Worm (Caenorhabditis elegans): ENCODE results near the gene ssu-2.

ssu-2 gene

DNA sequence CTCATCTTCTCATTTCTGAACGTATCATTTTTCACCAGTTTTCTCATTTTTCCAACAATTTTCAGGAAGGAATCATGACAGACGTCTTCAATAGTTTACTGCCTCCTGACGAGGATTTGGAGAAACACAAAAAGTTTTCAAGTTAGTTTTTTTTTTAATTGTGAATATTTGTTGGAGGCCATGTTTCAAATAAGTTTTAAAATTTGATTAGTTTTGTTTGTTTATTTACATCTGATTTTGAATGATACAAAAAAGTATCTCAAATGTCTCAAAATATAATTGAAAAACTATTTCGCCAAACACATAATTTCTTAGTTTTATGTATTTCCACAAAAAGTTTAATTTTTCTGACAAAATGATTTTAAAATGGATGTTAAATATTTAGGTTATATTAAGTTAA lies at the start of gene ssu-2:
ssu-2 (plus strand) TSS at position 59 of the 400 bp plus-strand sequence.
- no peak for TF ChIP-seq ceh-100 (GFP tag; IDR thresholded peaks at IDR 0.05)
- TF ChIP-seq nhr-80 (tag; optimal IDR thresholded peaks at IDR 0.05), result no peak
- TF ChIP-seq zfh-2 (GFP tag; conservative IDR thresholded peaks at IDR 0.05), result no peak
- TF ChIP-seq T07F8.4 (tag; optimal IDR thresholded peaks at IDR 0.05), result no peak
- TF ChIP-seq cebp-1 (GFP tag; IDR thresholded peaks at IDR 0.05), result no peak
- no peak for TF ChIP-seq cebp-1 (tag; optimal IDR thresholded peaks at IDR 0.05)
- no peak for TF ChIP-seq ztf-6 (GFP tag; IDR thresholded peaks at IDR 0.05)
- no peak for TF ChIP-seq efl-1 (GFP tag; optimal IDR thresholded peaks at IDR 0.05)
- TF ChIP-seq dox-1 (GFP tag; IDR thresholded peaks at IDR 0.05), result no peak
- no peak for TF ChIP-seq ZK185.1 (tag; optimal IDR thresholded peaks at IDR 0.05; ENCODE audit: poor library complexity, severe bottlenecking)
- TF ChIP-seq F23B12.7 (tag; optimal IDR thresholded peaks at IDR 0.05; ENCODE audit: insufficient read depth), result no peak
- TF ChIP-seq mcd-1 (GFP tag; IDR thresholded peaks at IDR 0.05), result no peak
- TF ChIP-seq ztf-22 (GFP tag; optimal IDR thresholded peaks at IDR 0.05), result no peak

DNA sequence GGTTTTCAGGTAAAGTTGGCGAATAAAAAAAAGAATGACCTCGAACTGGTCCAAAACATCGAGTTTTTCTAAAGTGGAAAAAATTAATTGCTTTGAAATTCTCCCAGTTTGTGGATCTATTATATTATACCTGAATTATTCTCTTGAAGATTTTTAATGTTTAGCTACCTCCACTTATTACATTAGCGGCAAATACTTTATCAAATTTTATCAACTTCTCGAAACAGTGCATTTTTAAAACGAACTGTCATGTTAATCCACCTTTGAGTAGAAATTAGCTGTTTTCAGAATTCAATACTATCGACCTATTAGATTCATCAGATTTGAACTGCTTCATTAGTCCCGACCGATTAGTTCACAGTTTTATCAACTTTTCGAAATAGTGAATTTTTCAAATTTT lies 43.0 kb upstream of the ssu-2 start:
- TF ChIP-seq attf-6 (GFP tag; IDR thresholded peaks at IDR 0.05), result peak; percentile 62; the same call in 1 of the 2 replicates
- no peak for TF ChIP-seq unc-130 (GFP tag; optimal IDR thresholded peaks at IDR 0.05)
- TF ChIP-seq snpc-4 (GFP tag; optimal IDR thresholded peaks at IDR 0.05), result no peak
- peak in 2 of 4 experiments; percentile 24 to 69 for TF ChIP-seq snpc-4 (tag; optimal IDR thresholded peaks at IDR 0.05)
- no peak for TF ChIP-seq Y53F4B.3 (GFP tag; IDR thresholded peaks at IDR 0.05)
- TF ChIP-seq somi-1 (GFP tag; optimal IDR thresholded peaks at IDR 0.05), result no peak
- no peak for TF ChIP-seq lin-40 (tag; optimal IDR thresholded peaks at IDR 0.05)

DNA sequence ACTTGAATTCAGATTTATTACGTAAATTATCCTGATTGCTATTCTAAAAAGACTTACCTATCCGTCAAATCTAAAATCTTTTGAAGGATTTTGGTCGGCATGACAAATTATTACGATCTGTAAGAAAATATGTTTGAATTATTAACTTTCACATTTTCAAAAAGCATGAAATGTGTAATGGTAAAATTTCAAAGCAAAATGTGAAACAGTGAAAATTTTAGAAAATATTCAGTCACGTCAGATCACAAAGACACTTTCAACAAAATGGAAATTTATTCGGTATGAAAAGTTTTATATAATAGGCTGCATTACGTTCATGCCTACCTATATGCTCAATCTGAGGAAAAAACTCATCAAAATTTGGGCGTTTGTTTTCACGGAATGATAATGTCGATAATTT lies 39.4 kb upstream of the ssu-2 start, which contains the start of gene fbxa-126:
fbxa-126 (minus strand) TSS at position 101 of the 400 bp plus-strand sequence.
- TF ChIP-seq ztf-25 (GFP tag; IDR thresholded peaks at IDR 0.05), result no peak
- no peak for TF ChIP-seq K12H6.12 (tag; optimal IDR thresholded peaks at IDR 0.05)
- TF ChIP-seq ZK185.1 (tag; optimal IDR thresholded peaks at IDR 0.05; ENCODE audit: poor library complexity, severe bottlenecking), result no peak
- TF ChIP-seq dox-1 (GFP tag; IDR thresholded peaks at IDR 0.05), result no peak
- no peak for TF ChIP-seq bed-2 (GFP tag; IDR thresholded peaks at IDR 0.05)
- no peak for TF ChIP-seq lir-1 (GFP tag; conservative IDR thresholded peaks at IDR 0.05)
- TF ChIP-seq egl-18 (GFP tag; IDR thresholded peaks at IDR 0.05), result no peak
- TF ChIP-seq rec-8 (tag; optimal IDR thresholded peaks at IDR 0.05), result no peak
- TF ChIP-seq nhr-120 (GFP tag; IDR thresholded peaks at IDR 0.05), result no peak
- no peak for TF ChIP-seq rpc-1 (optimal IDR thresholded peaks at IDR 0.05)
- no peak for TF ChIP-seq rpc-1 (tag; optimal IDR thresholded peaks at IDR 0.05)
- TF ChIP-seq C06A6.2 (GFP tag; conservative IDR thresholded peaks at IDR 0.05), result no peak

DNA sequence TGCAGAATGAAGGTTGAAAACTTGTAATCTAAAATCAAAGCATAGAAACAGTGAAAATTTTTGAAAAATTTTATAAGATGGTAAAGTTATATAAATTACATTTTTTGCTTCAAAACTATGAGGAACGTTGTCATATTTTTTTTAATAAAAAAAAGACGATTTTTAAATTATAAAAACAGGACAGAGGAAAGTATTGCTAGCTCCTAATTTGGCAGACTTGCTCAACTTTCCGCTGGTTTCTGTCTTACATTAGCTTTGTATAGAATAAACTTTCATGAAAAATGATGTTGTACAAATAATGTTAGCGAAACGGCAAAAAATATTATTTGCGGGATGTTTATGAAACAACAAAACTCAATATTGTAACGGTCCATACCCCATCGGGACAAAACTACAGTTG lies 34.8 kb upstream of the ssu-2 start, which contains the start of gene fbxa-83:
fbxa-83 (minus strand) TSS at position 101 of the 400 bp plus-strand sequence.
- TF ChIP-seq F57C9.4 (tag; optimal IDR thresholded peaks at IDR 0.05), result no peak
- no peak for TF ChIP-seq lin-40 (tag; optimal IDR thresholded peaks at IDR 0.05)
- TF ChIP-seq B0019.2 (GFP tag; conservative IDR thresholded peaks at IDR 0.05), result no peak
- no peak for TF ChIP-seq lag-1 (GFP tag; IDR thresholded peaks at IDR 0.05)
- no peak for TF ChIP-seq pha-4 (tag; optimal IDR thresholded peaks at IDR 0.05)
- no peak for TF ChIP-seq cebp-2 (GFP tag; IDR thresholded peaks at IDR 0.05)

All from whole organism, young adult.